Fruit fly (Drosophila melanogaster) whole organism, embryonic: ENCODE measurements around the gene CG7860.
A peak's percentile ranks its signal among the peaks of the same experiment; 100 is the strongest.

Source experiments
- CG10209 ChIP-seq: fragments of 200-800 bp; sonication (Bioruptor generic); optimal IDR thresholded peaks from 3 replicates; lab custom pipeline; 2017; ENCODE audit warnings: missing biosample characterization, mild to moderate bottlenecking, missing genetic modification characterization, missing genetic modification reagents
- CG12236 ChIP-seq: fragments of 200-800 bp; sonication (Bioruptor generic); optimal IDR thresholded peaks from 2 replicates; lab custom pipeline; 2016; ENCODE audit warnings: missing biosample characterization, missing genetic modification characterization
- CG13624 ChIP-seq: fragments of 200-800 bp; sonication (Bioruptor generic); optimal IDR thresholded peaks from 2 replicates; lab custom pipeline; 2016; ENCODE audit warnings: missing biosample characterization, missing genetic modification characterization
- CG15269 ChIP-seq: fragments of 200-800 bp; sonication (Bioruptor generic); optimal IDR thresholded peaks from 2 replicates; lab custom pipeline; 2018; ENCODE audit warnings: missing biosample characterization, mild to moderate bottlenecking, missing genetic modification characterization, moderate library complexity
- CG15514 ChIP-seq: fragments of 200-800 bp; sonication (Bioruptor generic); optimal IDR thresholded peaks from 3 replicates; lab custom pipeline; 2017; ENCODE audit warnings: missing biosample characterization, missing genetic modification characterization, mild to moderate bottlenecking, moderate library complexity, missing genetic modification reagents
- CG15696 ChIP-seq: fragments of 200-800 bp; sonication (Bioruptor generic); optimal IDR thresholded peaks from 2 replicates; lab custom pipeline; 2019; ENCODE audit warnings: missing biosample characterization, mild to moderate bottlenecking, missing genetic modification characterization, moderate library complexity
- CG16779 ChIP-seq: fragments of 200-800 bp; sonication (Bioruptor generic); IDR thresholded peaks from 2 replicates; pipeline ENCODE4 v1.3.6; 2022; ENCODE audit warnings: missing biosample characterization, missing genetic modification characterization
- CG18262 ChIP-seq: fragments of 200-800 bp; optimal IDR thresholded peaks from 3 replicates; lab custom pipeline; 2019; ENCODE audit warnings: missing biosample characterization, mild to moderate bottlenecking, missing genetic modification characterization, moderate library complexity
- CG18476 ChIP-seq: fragments of 200-800 bp; sonication (Bioruptor generic); optimal IDR thresholded peaks from 2 replicates; lab custom pipeline; 2016; ENCODE audit warnings: missing biosample characterization, mild to moderate bottlenecking, missing genetic modification characterization
- CG18764 ChIP-seq: fragments of 200-800 bp; sonication (Bioruptor generic); optimal IDR thresholded peaks from 3 replicates; lab custom pipeline; 2016; ENCODE audit warnings: missing biosample characterization, missing genetic modification characterization
- CG30431 ChIP-seq: fragments of 200-800 bp; sonication (Bioruptor generic); optimal IDR thresholded peaks from 2 replicates; lab custom pipeline; 2017; ENCODE audit warnings: missing biosample characterization, missing genetic modification characterization
- CG32767 ChIP-seq: fragments of 200-800 bp; sonication (Bioruptor generic); IDR thresholded peaks from 2 replicates; pipeline ENCODE4 v1.3.6; 2022; ENCODE audit warnings: missing biosample characterization, missing genetic modification characterization
- CG3838 ChIP-seq: fragments of 200-800 bp; sonication (Bioruptor generic); optimal IDR thresholded peaks from 3 replicates; lab custom pipeline; 2016; ENCODE audit warnings: missing biosample characterization, missing genetic modification characterization
- CG42726 ChIP-seq: fragments of 200-800 bp; sonication (Bioruptor generic); IDR thresholded peaks from 2 replicates; pipeline ENCODE4 v1.3.6; 2022; ENCODE audit warnings: missing biosample characterization, missing genetic modification characterization; ENCODE audit not compliant: partially characterized antibody
- CG5953 ChIP-seq: fragments of 200-800 bp; sonication (Bioruptor generic); IDR thresholded peaks from 2 replicates; pipeline ENCODE4 v1.3.6; 2022; ENCODE audit warnings: missing biosample characterization, missing genetic modification characterization
- CG7372 ChIP-seq: fragments of 200-800 bp; sonication (Bioruptor generic); IDR thresholded peaks from 2 replicates; pipeline ENCODE4 v1.3.6; 2022; ENCODE audit warnings: missing biosample characterization, missing genetic modification characterization
- CG8281 ChIP-seq: fragments of 200-800 bp; sonication (Bioruptor generic); optimal IDR thresholded peaks from 2 replicates; lab custom pipeline; 2018; ENCODE audit warnings: missing biosample characterization, mild to moderate bottlenecking, missing genetic modification characterization, moderate library complexity
- CG8924 ChIP-seq: fragments of 200-800 bp; optimal IDR thresholded peaks from 3 replicates; lab custom pipeline; 2019; ENCODE audit warnings: missing biosample characterization, mild to moderate bottlenecking, missing genetic modification characterization, moderate library complexity
- CTCF ChIP-seq: fragments of 200-800 bp; sonication (Bioruptor generic); optimal IDR thresholded peaks from 2 replicates; lab custom pipeline; 2017; ENCODE audit warnings: missing biosample characterization, mild to moderate bottlenecking, missing genetic modification characterization, moderate library complexity
- Camta ChIP-seq: fragments of 200-800 bp; sonication (Bioruptor generic); optimal IDR thresholded peaks from 2 replicates; lab custom pipeline; 2016; ENCODE audit warnings: missing biosample characterization, missing genetic modification characterization
- Gug ChIP-seq: fragments of 200-800 bp; sonication (Bioruptor generic); IDR thresholded peaks from 4 replicates; pipeline ENCODE4 v1.3.6; 2022; ENCODE audit warnings: missing biosample characterization, missing genetic modification characterization
- Hr51 ChIP-seq, 2 experiments: fragments of 200-800 bp; sonication (Bioruptor generic); optimal IDR thresholded peaks; 2 replicates in 1 of 2; 3 replicates in 1 of 2; lab custom pipeline; 2016 to 2018; ENCODE audit warnings: missing biosample characterization in 2 of 2, missing genetic modification characterization in 2 of 2, mild to moderate bottlenecking in 1 of 2, moderate library complexity in 1 of 2
- Jarid2 ChIP-seq: fragments of 200-800 bp; sonication (Bioruptor generic); optimal IDR thresholded peaks from 3 replicates; lab custom pipeline; 2017; ENCODE audit warnings: mild to moderate bottlenecking, missing biosample characterization, missing genetic modification reagents, missing genetic modification characterization
- MESR4 ChIP-seq: fragments of 200-800 bp; sonication (Bioruptor generic); optimal IDR thresholded peaks from 2 replicates; lab custom pipeline; 2018; ENCODE audit warnings: missing biosample characterization, mild to moderate bottlenecking, missing genetic modification characterization, moderate library complexity
- Neu2 ChIP-seq: fragments of 200-800 bp; sonication (Bioruptor generic); optimal IDR thresholded peaks from 3 replicates; lab custom pipeline; 2016; ENCODE audit warnings: missing biosample characterization, missing genetic modification characterization, borderline replicate concordance
- Ptx1 ChIP-seq: fragments of 200-800 bp; sonication (Bioruptor generic); IDR thresholded peaks from 2 replicates; pipeline ENCODE4 v1.3.6; 2022; ENCODE audit warnings: missing biosample characterization, missing genetic modification characterization
- Six4 ChIP-seq: fragments of 200-800 bp; sonication (Bioruptor generic); optimal IDR thresholded peaks from 2 replicates; lab custom pipeline; 2016; ENCODE audit warnings: missing biosample characterization, missing genetic modification characterization
- Tbp ChIP-seq: fragments of >200 bp; optimal IDR thresholded peaks from 2 replicates; lab custom pipeline; 2018; ENCODE audit warnings: missing biosample characterization, missing genetic modification characterization
- ap ChIP-seq: fragments of 200-800 bp; sonication (Bioruptor generic); IDR thresholded peaks from 2 replicates; pipeline ENCODE4 v1.3.6; 2022; ENCODE audit warnings: missing biosample characterization, missing genetic modification characterization
- bcd ChIP-seq: fragments of 200-800 bp; sonication (Bioruptor generic); optimal IDR thresholded peaks from 2 replicates; lab custom pipeline; 2017; ENCODE audit warnings: missing biosample characterization, mild to moderate bottlenecking, missing genetic modification characterization
- bowl ChIP-seq: fragments of 200-800 bp; sonication (Bioruptor generic); IDR thresholded peaks from 2 replicates; pipeline ENCODE4 v1.3.6; 2022; ENCODE audit warnings: missing biosample characterization, missing genetic modification characterization
- dati ChIP-seq: fragments of 200-800 bp; sonication (Bioruptor generic); IDR thresholded peaks from 2 replicates; pipeline ENCODE4 v1.3.6; 2022; ENCODE audit warnings: missing biosample characterization, missing genetic modification characterization
- eyg ChIP-seq: fragments of 200-800 bp; sonication (Bioruptor generic); optimal IDR thresholded peaks from 3 replicates; lab custom pipeline; 2016; ENCODE audit warnings: missing biosample characterization, missing genetic modification characterization
- fu2 ChIP-seq: fragments of 200-800 bp; sonication (Bioruptor generic); optimal IDR thresholded peaks from 2 replicates; lab custom pipeline; 2016; ENCODE audit warnings: missing biosample characterization, missing genetic modification characterization
- gfzf ChIP-seq: fragments of 200-800 bp; sonication (Bioruptor generic); optimal IDR thresholded peaks from 2 replicates; lab custom pipeline; 2016; ENCODE audit warnings: missing biosample characterization, mild to moderate bottlenecking, missing genetic modification characterization, moderate library complexity
- gro ChIP-seq: fragments of 200-800 bp; sonication (Bioruptor generic); optimal IDR thresholded peaks from 2 replicates; lab custom pipeline; 2016; ENCODE audit warnings: missing biosample characterization, missing genetic modification characterization
- ind ChIP-seq: fragments of 200-800 bp; sonication (Bioruptor generic); optimal IDR thresholded peaks from 3 replicates; lab custom pipeline; 2016; ENCODE audit warnings: missing biosample characterization, missing genetic modification characterization
- jing ChIP-seq: fragments of 200-800 bp; sonication (Bioruptor generic); optimal IDR thresholded peaks from 2 replicates; lab custom pipeline; 2018; ENCODE audit warnings: missing biosample characterization, mild to moderate bottlenecking, missing genetic modification characterization
- ken ChIP-seq: fragments of 200-800 bp; sonication (Bioruptor generic); IDR thresholded peaks from 3 replicates; pipeline ENCODE4 v1.3.6; 2022; ENCODE audit warnings: missing biosample characterization, missing genetic modification characterization
- mirr ChIP-seq: fragments of 200-800 bp; sonication (Bioruptor generic); optimal IDR thresholded peaks from 3 replicates; lab custom pipeline; 2018; ENCODE audit warnings: missing biosample characterization, mild to moderate bottlenecking, missing genetic modification characterization
- nau ChIP-seq: fragments of 200-800 bp; sonication (Bioruptor generic); optimal IDR thresholded peaks from 3 replicates; lab custom pipeline; 2017; ENCODE audit warnings: missing biosample characterization, mild to moderate bottlenecking, missing genetic modification characterization, missing genetic modification reagents
- pan ChIP-seq, 4 experiments: fragments of >200 bp in 3 of 4; fragments of 200-800 bp in 1 of 4; sonication (Bioruptor generic) in 1 of 4; optimal IDR thresholded peaks in 3 of 4; IDR thresholded peaks in 1 of 4; 2 replicates each; pipeline versions ENCODE4 v1.3.6 to Lab custom; 2017 to 2022; ENCODE audit warnings: missing biosample characterization in 2 of 4, missing genetic modification characterization in 2 of 4, mixed read lengths in 1 of 4
- pnt ChIP-seq: fragments of 200-800 bp; sonication (Bioruptor generic); optimal IDR thresholded peaks from 3 replicates; lab custom pipeline; 2016; ENCODE audit warnings: missing biosample characterization, missing genetic modification characterization
- pzg ChIP-seq: fragments of 200-800 bp; sonication (Bioruptor generic); optimal IDR thresholded peaks from 3 replicates; lab custom pipeline; 2018; ENCODE audit warnings: missing biosample characterization, mild to moderate bottlenecking, missing genetic modification characterization, moderate library complexity
- sc ChIP-seq, 3 experiments: fragments of >200 bp in 2 of 3; fragments of 200-800 bp in 1 of 3; sonication (Bioruptor generic) in 1 of 3; optimal IDR thresholded peaks; 2 replicates in 2 of 3; 3 replicates in 1 of 3; lab custom pipeline; 2017; ENCODE audit warnings: mild to moderate bottlenecking in 1 of 3, missing biosample characterization in 1 of 3, missing genetic modification characterization in 1 of 3, missing genetic modification reagents in 1 of 3
- tgo ChIP-seq: fragments of 200-800 bp; sonication (Bioruptor generic); IDR thresholded peaks from 3 replicates; pipeline ENCODE4 v1.3.6; 2022; ENCODE audit warnings: missing biosample characterization, missing genetic modification characterization
- vvl ChIP-seq: fragments of 200-800 bp; sonication (Bioruptor generic); IDR thresholded peaks from 2 replicates; pipeline ENCODE4 v1.3.6; 2022; ENCODE audit warnings: missing biosample characterization, missing genetic modification characterization
- wdn ChIP-seq: fragments of 200-800 bp; sonication (Bioruptor generic); IDR thresholded peaks from 2 replicates; pipeline ENCODE4 v1.3.6; 2022; ENCODE audit warnings: missing biosample characterization, missing genetic modification characterization
- wor ChIP-seq: fragments of 200-800 bp; sonication (Bioruptor generic); IDR thresholded peaks from 2 replicates; pipeline ENCODE4 v1.3.6; 2022; ENCODE audit warnings: missing biosample characterization, missing genetic modification characterization

CG7860 gene

DNA sequence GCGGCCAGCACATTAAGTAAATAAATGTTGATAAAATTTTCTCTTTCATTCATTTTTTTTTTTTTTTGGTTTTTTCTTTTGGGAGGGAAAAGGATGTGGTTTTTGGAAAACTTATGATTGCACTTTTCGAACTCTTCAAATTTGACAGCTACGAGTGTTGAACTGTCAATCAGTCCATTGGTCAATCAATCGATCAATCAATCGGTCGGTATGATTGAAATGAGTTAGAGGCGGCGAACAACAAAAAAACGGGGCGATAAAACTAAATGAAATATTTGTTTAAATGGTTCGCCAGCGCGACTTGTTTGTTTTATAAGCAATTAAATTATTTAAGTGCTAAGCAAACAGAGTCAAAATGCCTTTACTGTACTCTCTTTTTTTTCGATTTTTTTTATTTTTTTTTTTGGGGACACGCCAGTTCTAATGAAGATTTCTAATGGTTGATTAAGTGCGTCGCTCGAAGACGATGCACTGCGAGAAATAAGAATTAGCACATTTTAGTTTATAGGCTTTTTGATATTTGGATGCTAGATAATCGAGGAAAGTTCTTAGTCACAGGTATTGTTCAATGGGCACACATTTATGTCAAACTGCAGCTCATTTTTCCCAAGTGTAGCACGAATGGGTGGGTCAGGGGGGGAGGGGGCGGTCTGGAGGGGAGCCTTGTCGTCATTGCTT lies 50.3 kb downstream of the CG7860 start (continued):
- TF ChIP-seq fu2 (GFP tag; lab: Kevin White, UChicago), result peak; percentile 57
- peak; percentile 83 for TF ChIP-seq vvl (GFP tag; lab: Robert Waterston, UW)
- peak; percentile 61 for TF ChIP-seq CG13624 (GFP tag; lab: Kevin White, UChicago)
- 0 out of 2 replicates have a peak, but pooled peaks have one; percentile 20 for TF ChIP-seq dati (GFP tag; lab: Robert Waterston, UW)
- peak; percentile 66 for TF ChIP-seq Jarid2
- TF ChIP-seq pnt, result peak; percentile 79
- no peak for TF ChIP-seq Tbp (GFP tag; lab: Kevin White, UChicago)
- no peak for TF ChIP-seq sc (optimal IDR thresholded peaks at IDR 0.05; lab: Kevin White, UChicago)
- TF ChIP-seq sc (GFP tag; optimal IDR thresholded peaks at IDR 0.05; lab: Kevin White, UChicago), result peak; percentile 79
- peak; percentile 51 for TF ChIP-seq wor (GFP tag; lab: Robert Waterston, UW)
- peak; percentile 79 for TF ChIP-seq CG8924 (tag; lab: Kevin White, UChicago)
- TF ChIP-seq Ptx1 (GFP tag; lab: Robert Waterston, UW), result peak; percentile 85
- TF ChIP-seq CG18262, result peak; percentile 82
- TF ChIP-seq MESR4, result peak; percentile 16
- TF ChIP-seq ken (GFP tag; lab: Robert Waterston, UW), result peak; percentile 83
- TF ChIP-seq CG42726 (GFP tag; lab: Robert Waterston, UW), result no peak
- peak; percentile 31 for TF ChIP-seq eyg
- no peak for TF ChIP-seq mirr (GFP tag; lab: Kevin White, UChicago)
- peak; percentile 12 for TF ChIP-seq CTCF (GFP tag; lab: Kevin White, UChicago)
- TF ChIP-seq CG15269 (tag; lab: Kevin White, UChicago), result peak; percentile 81
- 0 out of 2 replicates have a peak, but pooled peaks have one; percentile 38 for TF ChIP-seq CG16779 (GFP tag; lab: Robert Waterston, UW)
- TF ChIP-seq pzg (GFP tag; lab: Kevin White, UChicago), result no peak
- no peak for TF ChIP-seq CG5953 (GFP tag; lab: Robert Waterston, UW)
- TF ChIP-seq jing (GFP tag; lab: Kevin White, UChicago), result peak; percentile 79
- peak; percentile 81 for TF ChIP-seq CG10209
- peak; percentile 13 for TF ChIP-seq gro (GFP tag; lab: Kevin White, UChicago)
- TF ChIP-seq CG3838 (GFP tag; lab: Kevin White, UChicago), result no peak
- no peak for TF ChIP-seq pan (optimal IDR thresholded peaks at IDR 0.05; lab: Kevin White, UChicago)
- TF ChIP-seq pan (GFP tag; optimal IDR thresholded peaks at IDR 0.05 in 1 of 2, IDR thresholded peaks at IDR 0.05 in 1 of 2), result peak in 1 of 2 experiments; percentile 73
- TF ChIP-seq bowl (GFP tag; lab: Robert Waterston, UW), result peak; percentile 29; the same call in 1 of the 2 replicates
- no peak for TF ChIP-seq Neu2 (GFP tag; lab: Kevin White, UChicago)
- TF ChIP-seq Six4, result peak; percentile 87
- peak; percentile 68 for TF ChIP-seq Camta (GFP tag; lab: Kevin White, UChicago)
- TF ChIP-seq Hr51 (GFP tag; optimal IDR thresholded peaks at IDR 0.05; lab: Kevin White, UChicago), result peak; percentile 47 to 80
- TF ChIP-seq CG8281 (tag; lab: Kevin White, UChicago), result peak; percentile 95
- TF ChIP-seq ind (GFP tag; lab: Kevin White, UChicago), result peak; percentile 90
- peak; percentile 83 for TF ChIP-seq bcd
- TF ChIP-seq wdn (GFP tag; lab: Robert Waterston, UW), result peak; percentile 33; the same call in 1 of the 2 replicates
- no peak for TF ChIP-seq gfzf (GFP tag; lab: Kevin White, UChicago)
- peak; percentile 51 for TF ChIP-seq CG12236 (GFP tag; lab: Kevin White, UChicago)
- TF ChIP-seq CG32767 (GFP tag; lab: Robert Waterston, UW), result peak; percentile 40; the same call in 1 of the 2 replicates
- peak; percentile 83 for TF ChIP-seq Gug
- peak; percentile 61 for TF ChIP-seq CG15696 (tag; lab: Kevin White, UChicago)
- TF ChIP-seq nau (GFP tag; lab: Kevin White, UChicago), result peak; percentile 63
- TF ChIP-seq CG15514 (GFP tag; lab: Kevin White, UChicago), result peak; percentile 43
- peak; percentile 79 for TF ChIP-seq CG30431 (GFP tag; lab: Kevin White, UChicago)
- TF ChIP-seq CG18764 (GFP tag; lab: Kevin White, UChicago), result peak; percentile 63
- peak; percentile 28 for TF ChIP-seq CG18476 (GFP tag; lab: Kevin White, UChicago)
- peak; percentile 66; the same call in 1 of the 2 replicates for TF ChIP-seq CG7372
- peak; percentile 80 for TF ChIP-seq ap (GFP tag; lab: Robert Waterston, UW)
- peak; percentile 77 for TF ChIP-seq tgo
